Fruit fly (Drosophila melanogaster) whole organism, embryonic: ENCODE measurements around the gene LIMK1.

ENCODE experiments used
- BEAF-32 ChIP-seq: fragments of 200-800 bp; sonication (Bioruptor generic); optimal IDR thresholded peaks from 3 replicates; lab custom pipeline; 2017; ENCODE audit warnings: missing biosample characterization, missing genetic modification characterization, mild to moderate bottlenecking, moderate library complexity, missing genetic modification reagents
- Bgb ChIP-seq: fragments of 200-800 bp; sonication (Bioruptor generic); IDR thresholded peaks from 2 replicates; pipeline ENCODE4 v1.3.6; 2022; ENCODE audit warnings: missing biosample characterization, missing genetic modification characterization; ENCODE audit not compliant: partially characterized antibody
- CG10979 ChIP-seq: fragments of 200-800 bp; sonication (Bioruptor generic); optimal IDR thresholded peaks from 2 replicates; lab custom pipeline; 2018; ENCODE audit warnings: missing biosample characterization, mild to moderate bottlenecking, missing genetic modification characterization, moderate library complexity
- CG11504 ChIP-seq: fragments of 200-800 bp; sonication (Bioruptor generic); optimal IDR thresholded peaks from 3 replicates; lab custom pipeline; 2019; ENCODE audit warnings: missing biosample characterization, mild to moderate bottlenecking, missing genetic modification characterization, moderate library complexity
- CG11695 ChIP-seq: fragments of 200-800 bp; sonication (Bioruptor generic); IDR thresholded peaks from 3 replicates; pipeline ENCODE4 v1.3.6; 2022; ENCODE audit warnings: missing biosample characterization, missing genetic modification characterization
- CG12391 ChIP-seq: fragments of 200-800 bp; sonication (Bioruptor generic); optimal IDR thresholded peaks from 3 replicates; lab custom pipeline; 2018; ENCODE audit warnings: missing biosample characterization, mild to moderate bottlenecking, missing genetic modification characterization, moderate library complexity
- CG12744 ChIP-seq: fragments of 200-800 bp; sonication (Bioruptor generic); optimal IDR thresholded peaks from 2 replicates; lab custom pipeline; 2016; ENCODE audit warnings: missing biosample characterization, missing genetic modification characterization
- CG13123 ChIP-seq: fragments of 200-800 bp; sonication (Bioruptor generic); optimal IDR thresholded peaks from 2 replicates; lab custom pipeline; 2016; ENCODE audit warnings: missing biosample characterization, missing genetic modification characterization
- CG14710 ChIP-seq: fragments of 200-800 bp; sonication (Bioruptor generic); optimal IDR thresholded peaks from 3 replicates; lab custom pipeline; 2019; ENCODE audit warnings: missing biosample characterization, mild to moderate bottlenecking, missing genetic modification characterization, moderate library complexity
- CG15514 ChIP-seq: fragments of 200-800 bp; sonication (Bioruptor generic); optimal IDR thresholded peaks from 3 replicates; lab custom pipeline; 2017; ENCODE audit warnings: missing biosample characterization, missing genetic modification characterization, mild to moderate bottlenecking, moderate library complexity, missing genetic modification reagents
- CG16813 ChIP-seq: fragments of 200-800 bp; sonication (Bioruptor generic); IDR thresholded peaks from 3 replicates; pipeline ENCODE4 v1.3.6; 2022; ENCODE audit warnings: missing biosample characterization, missing genetic modification characterization; ENCODE audit not compliant: partially characterized antibody
- CG17912 ChIP-seq: fragments of 200-800 bp; sonication (Bioruptor generic); optimal IDR thresholded peaks from 2 replicates; lab custom pipeline; 2018; ENCODE audit warnings: missing biosample characterization, mild to moderate bottlenecking, missing genetic modification characterization
- CG1792 ChIP-seq: fragments of 200-800 bp; sonication (Bioruptor generic); optimal IDR thresholded peaks from 2 replicates; lab custom pipeline; 2016; ENCODE audit warnings: missing biosample characterization, missing genetic modification characterization
- CG2116 ChIP-seq: fragments of 200-800 bp; sonication (Bioruptor generic); optimal IDR thresholded peaks from 3 replicates; lab custom pipeline; 2018; ENCODE audit warnings: missing biosample characterization, mild to moderate bottlenecking, missing genetic modification characterization
- CG2129 ChIP-seq: fragments of 200-800 bp; sonication (Bioruptor generic); IDR thresholded peaks from 2 replicates; pipeline ENCODE4 v1.3.6; 2022; ENCODE audit warnings: missing biosample characterization, missing genetic modification characterization; ENCODE audit not compliant: partially characterized antibody
- CG2712 ChIP-seq: fragments of 200-800 bp; optimal IDR thresholded peaks from 3 replicates; lab custom pipeline; 2019; ENCODE audit warnings: missing biosample characterization, mild to moderate bottlenecking, missing genetic modification characterization, moderate library complexity
- CG30020 ChIP-seq: fragments of 200-800 bp; optimal IDR thresholded peaks from 2 replicates; lab custom pipeline; 2019; ENCODE audit warnings: missing biosample characterization, mild to moderate bottlenecking, missing genetic modification characterization, moderate library complexity
- CG3163 ChIP-seq: fragments of 200-800 bp; sonication (Bioruptor generic); optimal IDR thresholded peaks from 3 replicates; lab custom pipeline; 2016; ENCODE audit warnings: missing biosample characterization, missing genetic modification characterization
- CG7357 ChIP-seq: fragments of 200-800 bp; sonication (Bioruptor generic); IDR thresholded peaks from 3 replicates; pipeline ENCODE4 v1.3.6; 2022; ENCODE audit warnings: missing biosample characterization, missing genetic modification characterization
- CG8478 ChIP-seq: fragments of >200 bp; optimal IDR thresholded peaks from 2 replicates; lab custom pipeline; 2018
- CG9727 ChIP-seq: fragments of 200-800 bp; sonication (Bioruptor generic); optimal IDR thresholded peaks from 3 replicates; lab custom pipeline; 2017; ENCODE audit warnings: missing biosample characterization, mild to moderate bottlenecking, missing genetic modification characterization
- Dp ChIP-seq: fragments of 200-800 bp; sonication (Bioruptor generic); optimal IDR thresholded peaks from 2 replicates; lab custom pipeline; 2018; ENCODE audit warnings: missing biosample characterization, mild to moderate bottlenecking, missing genetic modification characterization, moderate library complexity
- Ets97D ChIP-seq: fragments of 200-800 bp; sonication (Bioruptor generic); optimal IDR thresholded peaks from 3 replicates; lab custom pipeline; 2016; ENCODE audit warnings: missing biosample characterization, missing genetic modification characterization
- Fer3 ChIP-seq: fragments of 200-800 bp; sonication (Bioruptor generic); optimal IDR thresholded peaks from 2 replicates; lab custom pipeline; 2018; ENCODE audit warnings: missing biosample characterization, mild to moderate bottlenecking, missing genetic modification characterization, moderate library complexity
- Gug ChIP-seq: fragments of 200-800 bp; sonication (Bioruptor generic); IDR thresholded peaks from 4 replicates; pipeline ENCODE4 v1.3.6; 2022; ENCODE audit warnings: missing biosample characterization, missing genetic modification characterization
- H2.0 ChIP-seq: fragments of 200-800 bp; sonication (Bioruptor generic); IDR thresholded peaks from 2 replicates; pipeline ENCODE4 v1.3.6; 2022; ENCODE audit warnings: missing biosample characterization, missing genetic modification characterization
- MBD-R2 ChIP-seq: fragments of 200-800 bp; sonication (Bioruptor generic); IDR thresholded peaks from 2 replicates; pipeline ENCODE4 v1.3.6; 2022; ENCODE audit warnings: missing biosample characterization, missing genetic modification characterization
- Myb ChIP-seq: fragments of 200-800 bp; sonication (Bioruptor generic); optimal IDR thresholded peaks from 2 replicates; lab custom pipeline; 2016; ENCODE audit warnings: missing biosample characterization, missing genetic modification characterization
- NK7.1 ChIP-seq: fragments of 200-800 bp; sonication (Bioruptor generic); optimal IDR thresholded peaks from 3 replicates; lab custom pipeline; 2016; ENCODE audit warnings: missing biosample characterization, missing genetic modification characterization
- Stat92E ChIP-seq, 3 experiments: fragments of >200 bp in 2 of 3; fragments of 200-800 bp in 1 of 3; sonication (Bioruptor generic) in 1 of 3; optimal IDR thresholded peaks; 2 replicates each; lab custom pipeline; 2017 to 2019; ENCODE audit warnings: missing biosample characterization in 3 of 3, missing genetic modification characterization in 3 of 3, mild to moderate bottlenecking in 1 of 3, moderate library complexity in 1 of 3
- amos ChIP-seq: fragments of 200-800 bp; sonication (Bioruptor generic); IDR thresholded peaks from 2 replicates; pipeline ENCODE4 v1.3.6; 2022; ENCODE audit warnings: missing biosample characterization, missing genetic modification characterization; ENCODE audit not compliant: partially characterized antibody
- bbx ChIP-seq: fragments of 200-800 bp; sonication (Bioruptor generic); IDR thresholded peaks from 2 replicates; pipeline ENCODE4 v1.3.6; 2022; ENCODE audit warnings: missing biosample characterization, missing genetic modification characterization; ENCODE audit not compliant: partially characterized antibody
- dmrt11E ChIP-seq: fragments of 200-800 bp; sonication (Bioruptor generic); optimal IDR thresholded peaks from 3 replicates; lab custom pipeline; 2018; ENCODE audit warnings: missing biosample characterization, mild to moderate bottlenecking, missing genetic modification characterization, moderate library complexity
- dpn ChIP-seq, 2 experiments: fragments of 200-800 bp; sonication (Bioruptor generic); optimal IDR thresholded peaks; 3 replicates each; lab custom pipeline; 2016; ENCODE audit warnings: missing biosample characterization in 2 of 2, missing genetic modification characterization in 2 of 2
- en ChIP-seq: fragments of 200-800 bp; sonication (Bioruptor generic); optimal IDR thresholded peaks from 2 replicates; lab custom pipeline; 2016; ENCODE audit warnings: missing biosample characterization, missing genetic modification characterization
- gfzf ChIP-seq: fragments of 200-800 bp; sonication (Bioruptor generic); optimal IDR thresholded peaks from 2 replicates; lab custom pipeline; 2016; ENCODE audit warnings: missing biosample characterization, mild to moderate bottlenecking, missing genetic modification characterization, moderate library complexity
- ind ChIP-seq: fragments of 200-800 bp; sonication (Bioruptor generic); optimal IDR thresholded peaks from 3 replicates; lab custom pipeline; 2016; ENCODE audit warnings: missing biosample characterization, missing genetic modification characterization
- insv ChIP-seq, 2 experiments: fragments of 200-800 bp; sonication (Bioruptor generic); optimal IDR thresholded peaks; 3 replicates each; lab custom pipeline; 2016 to 2018; ENCODE audit warnings: missing biosample characterization in 2 of 2, missing genetic modification characterization in 2 of 2
- nmo ChIP-seq: fragments of 200-800 bp; sonication (Bioruptor generic); optimal IDR thresholded peaks from 2 replicates; lab custom pipeline; 2018; ENCODE audit warnings: missing biosample characterization, mild to moderate bottlenecking, missing genetic modification characterization, moderate library complexity
- p53 ChIP-seq: fragments of 200-800 bp; sonication (Bioruptor generic); optimal IDR thresholded peaks from 2 replicates; lab custom pipeline; 2016; ENCODE audit warnings: missing biosample characterization, missing genetic modification characterization
- phol ChIP-seq: fragments of 200-800 bp; sonication (Bioruptor generic); optimal IDR thresholded peaks from 3 replicates; lab custom pipeline; 2018; ENCODE audit warnings: missing biosample characterization, mild to moderate bottlenecking, missing genetic modification characterization, moderate library complexity
- pros ChIP-seq: fragments of 200-800 bp; sonication (Bioruptor generic); optimal IDR thresholded peaks from 3 replicates; lab custom pipeline; 2019; ENCODE audit warnings: missing biosample characterization, mild to moderate bottlenecking, missing genetic modification characterization, moderate library complexity
- pzg ChIP-seq: fragments of 200-800 bp; sonication (Bioruptor generic); optimal IDR thresholded peaks from 3 replicates; lab custom pipeline; 2018; ENCODE audit warnings: missing biosample characterization, mild to moderate bottlenecking, missing genetic modification characterization, moderate library complexity
- sens ChIP-seq: fragments of 200-800 bp; sonication (Bioruptor generic); peaks from one replicate; lab custom pipeline; 2016; ENCODE audit warnings: missing biosample characterization, missing genetic modification characterization
- sna ChIP-seq: fragments of 200-800 bp; sonication (Bioruptor generic); IDR thresholded peaks from 2 replicates; pipeline ENCODE4 v1.3.6; 2022; ENCODE audit warnings: missing biosample characterization, missing genetic modification characterization; ENCODE audit not compliant: partially characterized antibody
- so ChIP-seq: fragments of 200-800 bp; sonication (Bioruptor generic); IDR thresholded peaks from 3 replicates; pipeline ENCODE4 v1.3.6; 2022; ENCODE audit warnings: missing biosample characterization, missing genetic modification characterization
- stwl ChIP-seq: fragments of 200-800 bp; sonication (Bioruptor generic); optimal IDR thresholded peaks from 3 replicates; lab custom pipeline; 2018; ENCODE audit warnings: missing biosample characterization, mild to moderate bottlenecking, missing genetic modification characterization, moderate library complexity
- sug ChIP-seq: fragments of 200-800 bp; optimal IDR thresholded peaks from 2 replicates; lab custom pipeline; 2019; ENCODE audit warnings: missing biosample characterization, mild to moderate bottlenecking, missing genetic modification characterization, moderate library complexity
- unc-4 ChIP-seq: fragments of 200-800 bp; sonication (Bioruptor generic); IDR thresholded peaks from 2 replicates; pipeline ENCODE4 v1.3.6; 2022; ENCODE audit warnings: missing biosample characterization, missing genetic modification characterization; ENCODE audit not compliant: partially characterized antibody
- zfh1 ChIP-seq: fragments of 200-800 bp; sonication (Bioruptor generic); IDR thresholded peaks from 3 replicates; pipeline ENCODE4 v1.3.6; 2022; ENCODE audit warnings: missing biosample characterization, missing genetic modification characterization

The LIMK1 gene

dm6 chrX:12592121-12592466 lies at the start of gene LIMK1:
LIMK1 (minus strand) TSS chrX:12592193.
- peak; percentile 73 for TF ChIP-seq unc-4 (GFP tag; lab: Robert Waterston, UW)
- TF ChIP-seq dmrt11E, result no peak
- no peak for TF ChIP-seq CG8478 (lab: Kevin White, UChicago)
- peak; percentile 88 for TF ChIP-seq Myb (GFP tag; lab: Kevin White, UChicago)
- TF ChIP-seq insv (GFP tag; optimal IDR thresholded peaks at IDR 0.05; lab: Kevin White, UChicago), result peak in 1 of 2 experiments; percentile 3
- no peak for TF ChIP-seq CG13123 (GFP tag; lab: Kevin White, UChicago)
- no peak for TF ChIP-seq CG9727 (GFP tag; lab: Kevin White, UChicago)
- no peak for TF ChIP-seq so (GFP tag; lab: Robert Waterston, UW)
- TF ChIP-seq p53, result no peak
- no peak for TF ChIP-seq pros (GFP tag; lab: Kevin White, UChicago)
- TF ChIP-seq ind (GFP tag; lab: Kevin White, UChicago), result no peak
- TF ChIP-seq Bgb, result peak; percentile 49; the same call in 1 of the 2 replicates
- TF ChIP-seq CG14710 (tag; lab: Kevin White, UChicago), result peak; percentile 66
- TF ChIP-seq stwl (tag; lab: Kevin White, UChicago), result peak; percentile 46
- no peak for TF ChIP-seq CG1792
- TF ChIP-seq dpn (GFP tag; optimal IDR thresholded peaks at IDR 0.05; lab: Kevin White, UChicago), result no peak
- peak; percentile 50; the same call in 2 of the 3 replicates for TF ChIP-seq CG16813 (GFP tag; lab: Robert Waterston, UW)
- peak; percentile 11 for TF ChIP-seq CG11504 (tag; lab: Kevin White, UChicago)
- TF ChIP-seq amos (GFP tag; lab: Robert Waterston, UW), result peak; percentile 56
- TF ChIP-seq CG7357, result no peak
- 0 out of 2 replicates have a peak, but pooled peaks have one; percentile 17 for TF ChIP-seq CG2129 (GFP tag; lab: Robert Waterston, UW)
- peak; percentile 78 for TF ChIP-seq BEAF-32 (GFP tag; lab: Kevin White, UChicago)
- no peak for TF ChIP-seq CG17912 (GFP tag; lab: Kevin White, UChicago)
- peak; percentile 56 for TF ChIP-seq pzg (GFP tag; lab: Kevin White, UChicago)
- peak; percentile 28 for TF ChIP-seq Dp (GFP tag; lab: Kevin White, UChicago)
- TF ChIP-seq sug (tag; lab: Kevin White, UChicago), result no peak
- peak in 1 of 3 experiments; percentile 12 for TF ChIP-seq Stat92E (GFP tag; optimal IDR thresholded peaks at IDR 0.05; lab: Kevin White, UChicago)
- TF ChIP-seq CG12391 (tag; lab: Kevin White, UChicago), result peak; percentile 48
- TF ChIP-seq sna (GFP tag; lab: Robert Waterston, UW), result peak; percentile 56
- TF ChIP-seq CG10979, result no peak
- TF ChIP-seq Fer3, result no peak
- TF ChIP-seq CG2712 (tag; lab: Kevin White, UChicago), result peak; percentile 34
- no peak for TF ChIP-seq CG3163 (GFP tag; lab: Kevin White, UChicago)
- no peak for TF ChIP-seq NK7.1 (GFP tag; lab: Kevin White, UChicago)
- peak; percentile 34 for TF ChIP-seq Ets97D
- peak; percentile 44 for TF ChIP-seq phol (tag; lab: Kevin White, UChicago)
- peak; percentile 40 for TF ChIP-seq nmo (GFP tag; lab: Kevin White, UChicago)
- TF ChIP-seq gfzf (GFP tag; lab: Kevin White, UChicago), result peak; percentile 79
- TF ChIP-seq MBD-R2, result peak; percentile 28; the same call in 1 of the 2 replicates
- no peak for TF ChIP-seq en (GFP tag; lab: Kevin White, UChicago)
- no peak for TF ChIP-seq Gug (GFP tag; lab: Robert Waterston, UW)
- no peak for TF ChIP-seq zfh1
- TF ChIP-seq bbx (GFP tag; lab: Robert Waterston, UW), result no peak
- no peak for TF ChIP-seq CG12744 (GFP tag; lab: Kevin White, UChicago)
- TF ChIP-seq CG2116 (GFP tag; lab: Kevin White, UChicago), result peak; percentile 60
- peak; percentile 52 for TF ChIP-seq sens (GFP tag; lab: Kevin White, UChicago)
- peak; percentile 28 for TF ChIP-seq CG15514 (GFP tag; lab: Kevin White, UChicago)
- TF ChIP-seq CG30020 (tag; lab: Kevin White, UChicago), result peak; percentile 36
- no peak for TF ChIP-seq H2.0 (GFP tag; lab: Robert Waterston, UW)
- no peak for TF ChIP-seq CG11695 (GFP tag; lab: Robert Waterston, UW)
